Fruit fly (Drosophila melanogaster) whole organism, pupa: Measurements from ENCODE around the gene Galphaf.
A peak's percentile ranks its signal among the peaks of the same experiment; 100 is the strongest.

Experiments
- CG10348 ChIP-seq: fragments of 200-800 bp; sonication (Bioruptor generic); IDR thresholded peaks from 2 replicates; pipeline ENCODE4 v1.3.6; 2022; ENCODE audit warnings: missing biosample characterization, missing genetic modification characterization
- CG12605 ChIP-seq: fragments of 200-800 bp; sonication (Bioruptor generic); IDR thresholded peaks from 2 replicates; pipeline ENCODE4 v1.3.6; 2022; ENCODE audit warnings: missing biosample characterization, missing genetic modification characterization
- CG13204 ChIP-seq: fragments of 200-800 bp; sonication (Bioruptor generic); optimal IDR thresholded peaks from 2 replicates; lab custom pipeline; 2018; ENCODE audit warnings: missing biosample characterization, mild to moderate bottlenecking, missing genetic modification characterization, moderate library complexity
- CG14655 ChIP-seq: fragments of 200-800 bp; sonication (Bioruptor generic); optimal IDR thresholded peaks from 3 replicates; lab custom pipeline; 2017; ENCODE audit warnings: mild to moderate bottlenecking, missing biosample characterization, missing genetic modification reagents, missing genetic modification characterization
- CG15710 ChIP-seq: fragments of 200-800 bp; sonication (Bioruptor generic); optimal IDR thresholded peaks from 2 replicates; lab custom pipeline; 2018; ENCODE audit warnings: missing biosample characterization, mild to moderate bottlenecking, missing genetic modification characterization, moderate library complexity
- CG17806 ChIP-seq: fragments of 200-800 bp; sonication (Bioruptor generic); optimal IDR thresholded peaks from 2 replicates; lab custom pipeline; 2018; ENCODE audit warnings: missing biosample characterization, mild to moderate bottlenecking, missing genetic modification characterization, moderate library complexity
- CG32121 ChIP-seq: fragments of 200-800 bp; sonication (Bioruptor generic); IDR thresholded peaks from 2 replicates; pipeline ENCODE4 v1.3.6; 2022; ENCODE audit warnings: missing biosample characterization, missing genetic modification characterization
- CG34367 ChIP-seq: fragments of 200-800 bp; sonication (Bioruptor generic); optimal IDR thresholded peaks from 2 replicates; lab custom pipeline; 2018; ENCODE audit warnings: missing biosample characterization, mild to moderate bottlenecking, missing genetic modification characterization
- CG4496 ChIP-seq: fragments of 200-800 bp; sonication (Bioruptor generic); IDR thresholded peaks from 3 replicates; pipeline ENCODE4 v1.3.6; 2022; ENCODE audit warnings: missing biosample characterization, missing genetic modification characterization
- CG8159 ChIP-seq: fragments of 200-800 bp; sonication (Bioruptor generic); optimal IDR thresholded peaks from 3 replicates; lab custom pipeline; 2018; ENCODE audit warnings: missing biosample characterization, mild to moderate bottlenecking, missing genetic modification characterization, moderate library complexity
- CG8301 ChIP-seq: fragments of 200-800 bp; sonication (Bioruptor generic); optimal IDR thresholded peaks from 2 replicates; lab custom pipeline; 2018; ENCODE audit warnings: missing biosample characterization, mild to moderate bottlenecking, missing genetic modification characterization
- CG9948 ChIP-seq: fragments of 200-800 bp; sonication (Bioruptor generic); optimal IDR thresholded peaks from 2 replicates; lab custom pipeline; 2018; ENCODE audit warnings: missing biosample characterization, mild to moderate bottlenecking, missing genetic modification characterization, moderate library complexity
- D1 ChIP-seq: fragments of 200-800 bp; sonication (Bioruptor generic); optimal IDR thresholded peaks from 2 replicates; lab custom pipeline; 2018; ENCODE audit warnings: missing biosample characterization, mild to moderate bottlenecking, missing genetic modification characterization, moderate library complexity
- EcR ChIP-seq: fragments of 200-800 bp; sonication (Bioruptor generic); optimal IDR thresholded peaks from 3 replicates; lab custom pipeline; 2019; ENCODE audit warnings: missing biosample characterization, missing genetic modification characterization, mild to moderate bottlenecking, moderate library complexity, missing genetic modification reagents
- Ets98B ChIP-seq: fragments of 200-800 bp; sonication (Bioruptor generic); IDR thresholded peaks from 2 replicates; pipeline ENCODE4 v1.3.6; 2022; ENCODE audit warnings: missing biosample characterization, missing genetic modification characterization
- Pif1A ChIP-seq: fragments of 200-800 bp; sonication (Bioruptor generic); optimal IDR thresholded peaks from 3 replicates; lab custom pipeline; 2016; ENCODE audit warnings: missing biosample characterization, missing genetic modification characterization
- Pif1B ChIP-seq: fragments of 200-800 bp; sonication (Bioruptor generic); optimal IDR thresholded peaks from 3 replicates; lab custom pipeline; 2016; ENCODE audit warnings: missing biosample characterization, missing genetic modification characterization
- Snoo ChIP-seq: fragments of 200-800 bp; sonication (Bioruptor generic); optimal IDR thresholded peaks from 3 replicates; lab custom pipeline; 2017; ENCODE audit warnings: missing biosample characterization, mild to moderate bottlenecking, missing genetic modification characterization, inconsistent platforms
- fd96Ca ChIP-seq: fragments of 200-800 bp; sonication (Bioruptor generic); IDR thresholded peaks from 3 replicates; pipeline ENCODE4 v1.3.6; 2022; ENCODE audit warnings: missing biosample characterization, missing genetic modification characterization
- gl ChIP-seq: fragments of 200-800 bp; sonication (Bioruptor generic); optimal IDR thresholded peaks from 2 replicates; lab custom pipeline; 2018; ENCODE audit warnings: missing biosample characterization, mild to moderate bottlenecking, missing genetic modification characterization
- rn ChIP-seq: fragments of 200-800 bp; sonication (Bioruptor generic); IDR thresholded peaks from 2 replicates; pipeline ENCODE4 v1.3.6; 2022; ENCODE audit warnings: missing biosample characterization, missing genetic modification characterization

The Galphaf gene

dm6 chr3L:16661167-16662109, 6.3 kb downstream of the Galphaf start, which contains the start of gene Baldspot:
Gene Baldspot, minus strand, starts transcription at chr3L:16661615.
- TF ChIP-seq gl (tag; lab: Kevin White, UChicago) (peak; percentile 70), CG8159 (tag; lab: Kevin White, UChicago) (peak; percentile 88), EcR (GFP tag; lab: Kevin White, UChicago) (peak; percentile 64), CG12605 (GFP tag; lab: Robert Waterston, UW) (peak; percentile 69), CG13204 (GFP tag; lab: Kevin White, UChicago) (no peak), CG15710 (peak; percentile 44), CG4496 (peak; percentile 50), Pif1A (peak; percentile 93), CG34367 (tag; lab: Kevin White, UChicago) (peak; percentile 27), Pif1B (GFP tag; lab: Kevin White, UChicago) (peak; percentile 84), CG32121 (GFP tag; lab: Robert Waterston, UW) (peak; percentile 63; the same call in 1 of the 2 replicates), CG10348 (GFP tag; lab: Robert Waterston, UW) (no peak), rn (no peak), D1 (tag; lab: Kevin White, UChicago) (peak; percentile 85), CG14655 (GFP tag; lab: Kevin White, UChicago) (peak; percentile 90), Snoo (tag; lab: Kevin White, UChicago) (peak; percentile 62), CG9948 (tag; lab: Kevin White, UChicago) (peak; percentile 81), CG8301 (tag; lab: Kevin White, UChicago) (peak; percentile 91), CG17806 (tag; lab: Kevin White, UChicago) (peak; percentile 79), fd96Ca (GFP tag; lab: Robert Waterston, UW) (peak; percentile 85), Ets98B (peak; percentile 66)

dm6 chr3L:16659959-16660870, 7.5 kb downstream of the Galphaf start:
- TF ChIP-seq CG13204 (GFP tag; lab: Kevin White, UChicago) = peak; percentile 84
- peak; percentile 98 for TF ChIP-seq CG8159 (tag; lab: Kevin White, UChicago)
- peak; percentile 75; the same call in 1 of the 2 replicates for TF ChIP-seq CG10348 (GFP tag; lab: Robert Waterston, UW)
- peak; percentile 96 for TF ChIP-seq CG17806 (tag; lab: Kevin White, UChicago)
- TF ChIP-seq Snoo (tag; lab: Kevin White, UChicago) = peak; percentile 97
- peak; percentile 90 for TF ChIP-seq gl (tag; lab: Kevin White, UChicago)
- TF ChIP-seq CG34367 (tag; lab: Kevin White, UChicago) = peak; percentile 92
- TF ChIP-seq Pif1A = peak; percentile 97
- peak; percentile 97 for TF ChIP-seq CG8301 (tag; lab: Kevin White, UChicago)
- peak; percentile 98 for TF ChIP-seq D1 (tag; lab: Kevin White, UChicago)
- TF ChIP-seq CG15710 = peak; percentile 98
- peak; percentile 89 for TF ChIP-seq Ets98B
- peak; percentile 7 for TF ChIP-seq EcR (GFP tag; lab: Kevin White, UChicago)
- TF ChIP-seq CG14655 (GFP tag; lab: Kevin White, UChicago) = peak; percentile 99
- peak; percentile 98 for TF ChIP-seq CG9948 (tag; lab: Kevin White, UChicago)
- TF ChIP-seq CG4496 = peak; percentile 96
- peak; percentile 95 for TF ChIP-seq fd96Ca (GFP tag; lab: Robert Waterston, UW)
- TF ChIP-seq CG32121 (GFP tag; lab: Robert Waterston, UW) = peak; percentile 94
- peak; percentile 96 for TF ChIP-seq rn
- peak; percentile 87 for TF ChIP-seq CG12605 (GFP tag; lab: Robert Waterston, UW)
- peak; percentile 96 for TF ChIP-seq Pif1B (GFP tag; lab: Kevin White, UChicago)
- TF ChIP-seq, all 21 proteins: peak for 21

- no peak for TF ChIP-seq CG10348 (GFP tag; lab: Robert Waterston, UW)
- TF ChIP-seq CG8159 (tag; lab: Kevin White, UChicago) = no peak
These were observed 8.6 kb downstream of the Galphaf start for dm6 chr3L:16659099-16659498.

- TF ChIP-seq CG10348 (GFP tag; lab: Robert Waterston, UW) (no peak), fd96Ca (GFP tag; lab: Robert Waterston, UW) (peak; percentile 11; the same call in 1 of the 3 replicates), Pif1A (no peak), CG15710 (peak; percentile 21), CG9948 (tag; lab: Kevin White, UChicago) (peak; percentile 58), CG17806 (tag; lab: Kevin White, UChicago) (peak; percentile 25), CG14655 (GFP tag; lab: Kevin White, UChicago) (peak; percentile 68), CG13204 (GFP tag; lab: Kevin White, UChicago) (no peak), CG34367 (tag; lab: Kevin White, UChicago) (peak; percentile 6), Pif1B (GFP tag; lab: Kevin White, UChicago) (no peak), D1 (tag; lab: Kevin White, UChicago) (no peak), CG8159 (tag; lab: Kevin White, UChicago) (peak; percentile 51), CG8301 (tag; lab: Kevin White, UChicago) (peak; percentile 55)
These were observed 10.7 kb downstream of the Galphaf start for dm6 chr3L:16657014-16657413.
